Fruit fly (Drosophila melanogaster) whole organism: ENCODE data around the gene baz.

Source experiments
- Dll ChIP-seq: fragments of >200 bp; optimal IDR thresholded peaks from 2 replicates; lab custom pipeline; 2017
- EcR ChIP-seq, 2 experiments: fragments of >200 bp; optimal IDR thresholded peaks; 2 replicates each; lab custom pipeline; 2017; ENCODE audit warnings: missing biosample characterization in 2 of 2, missing genetic modification characterization in 2 of 2, missing genetic modification reagents in 2 of 2
- pan ChIP-seq: fragments of >200 bp; optimal IDR thresholded peaks from 2 replicates; lab custom pipeline; 2017
- psq ChIP-seq: fragments of >200 bp; optimal IDR thresholded peaks from 2 replicates; lab custom pipeline; 2017
- usp ChIP-seq: fragments of >200 bp; optimal IDR thresholded peaks from 2 replicates; lab custom pipeline; 2017; ENCODE audit warnings: missing biosample characterization, missing genetic modification characterization, mixed read lengths

DNA sequence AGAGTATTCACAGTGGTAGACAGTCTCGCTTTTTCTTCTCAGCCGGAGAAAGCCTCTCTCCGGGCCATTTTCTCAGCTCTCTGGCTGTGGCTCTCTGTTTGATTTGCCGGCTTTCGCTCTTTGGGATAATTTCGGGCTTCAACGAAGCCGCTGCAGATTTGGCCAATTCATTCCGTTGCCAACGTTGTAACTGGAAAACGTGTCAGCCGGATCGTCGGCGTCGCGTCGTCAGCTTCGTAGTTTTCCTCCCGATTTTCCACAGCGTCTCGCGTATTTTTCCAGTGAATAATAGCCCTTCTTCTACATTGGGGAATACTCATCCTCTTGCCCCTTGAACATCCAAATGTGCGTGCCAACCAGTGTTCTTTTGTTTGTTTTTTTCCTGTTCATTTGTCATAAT is 72.8 kb downstream of the baz start, which contains the start of gene f:
- TF ChIP-seq usp (GFP tag; lab: Kevin White, UChicago) (no peak), psq (lab: Kevin White, UChicago) (no peak), pan (lab: Kevin White, UChicago) (no peak), Dll (no peak), EcR (GFP tag; optimal IDR thresholded peaks at IDR 0.05; lab: Kevin White, UChicago) (no peak)
